Worm (Caenorhabditis elegans) whole organism, L3 larva: ENCODE measurements around the gene clec-148.

ENCODE experiments used
- R02D3.7 ChIP-seq: fragments of 150-350 bp; optimal IDR thresholded peaks from 2 replicates; lab custom pipeline; 2014; ENCODE audit warnings: missing biosample characterization, missing genetic modification characterization
- ZK546.5 ChIP-seq: sonication (generic microtip); optimal IDR thresholded peaks from 2 replicates; lab custom pipeline; 2017; ENCODE audit warnings: missing biosample characterization, missing genetic modification characterization
- aly-2 ChIP-seq: fragments of 150-350 bp; optimal IDR thresholded peaks from 2 replicates; lab custom pipeline; 2014; ENCODE audit warnings: missing biosample characterization, missing genetic modification characterization
- ama-1 ChIP-seq: fragments of 150-350 bp; optimal IDR thresholded peaks from 2 replicates; lab custom pipeline; 2018
- ceh-16 ChIP-seq: sonication (generic microtip); optimal IDR thresholded peaks from 2 replicates; lab custom pipeline; 2017; ENCODE audit warnings: missing biosample characterization, missing genetic modification characterization
- ceh-82 ChIP-seq: fragments of 150-350 bp; optimal IDR thresholded peaks from 2 replicates; lab custom pipeline; 2014; ENCODE audit warnings: missing biosample characterization, missing genetic modification characterization
- daf-12 ChIP-seq: fragments of 150-350 bp; optimal IDR thresholded peaks from 2 replicates; lab custom pipeline; 2014; ENCODE audit warnings: missing biosample characterization, missing genetic modification reagents, missing genetic modification characterization
- egl-27 ChIP-seq: sonication (generic microtip); optimal IDR thresholded peaks from 4 replicates; lab custom pipeline; 2017; ENCODE audit warnings: missing biosample characterization, missing genetic modification reagents, missing genetic modification characterization
- egl-5 ChIP-seq: fragments of 150-350 bp; optimal IDR thresholded peaks from 2 replicates; lab custom pipeline; 2017; ENCODE audit warnings: missing biosample characterization, missing genetic modification reagents, missing genetic modification characterization, inconsistent platforms
- elt-1 ChIP-seq: fragments of 150-350 bp; optimal IDR thresholded peaks from 2 replicates; lab custom pipeline; 2014; ENCODE audit warnings: missing biosample characterization, missing genetic modification characterization
- elt-2 ChIP-seq: sonication (generic microtip); optimal IDR thresholded peaks from 2 replicates; lab custom pipeline; 2016; ENCODE audit warnings: missing genetic modification reagents, mild to moderate bottlenecking, missing genetic modification characterization, missing compliant biosample characterization
- eor-1 ChIP-seq, 2 experiments: fragments of 150-350 bp; optimal IDR thresholded peaks; 2 replicates each; lab custom pipeline; 2014 to 2018; ENCODE audit warnings: missing biosample characterization in 2 of 2, missing genetic modification characterization in 2 of 2
- fkh-2 ChIP-seq: fragments of 150-350 bp; optimal IDR thresholded peaks from 2 replicates; lab custom pipeline; 2014; ENCODE audit warnings: missing biosample characterization, missing genetic modification reagents, missing genetic modification characterization
- fos-1 ChIP-seq: fragments of 150-350 bp; optimal IDR thresholded peaks from 2 replicates; lab custom pipeline; 2014; ENCODE audit warnings: missing biosample characterization, missing genetic modification characterization
- hmg-11 ChIP-seq: sonication (generic microtip); optimal IDR thresholded peaks from 2 replicates; lab custom pipeline; 2016; ENCODE audit warnings: missing genetic modification characterization, missing compliant biosample characterization
- jun-1 ChIP-seq: fragments of 150-350 bp; optimal IDR thresholded peaks from 2 replicates; lab custom pipeline; 2014; ENCODE audit warnings: missing biosample characterization, missing genetic modification reagents, missing genetic modification characterization
- lin-39 ChIP-seq: fragments of 150-350 bp; optimal IDR thresholded peaks from 2 replicates; lab custom pipeline; 2018; ENCODE audit warnings: missing biosample characterization, missing genetic modification reagents, missing genetic modification characterization
- lsy-12 ChIP-seq: sonication (generic microtip); optimal IDR thresholded peaks from 2 replicates; lab custom pipeline; 2016; ENCODE audit warnings: mild to moderate bottlenecking, missing genetic modification characterization, missing compliant biosample characterization
- mdl-1 ChIP-seq: fragments of 150-350 bp; optimal IDR thresholded peaks from 2 replicates; lab custom pipeline; 2014; ENCODE audit warnings: missing biosample characterization, missing genetic modification characterization
- mml-1 ChIP-seq: fragments of 150-350 bp; sonication (generic microtip); optimal IDR thresholded peaks from 3 replicates; lab custom pipeline; 2014; ENCODE audit warnings: missing biosample characterization, missing genetic modification characterization
- nfya-1 ChIP-seq: sonication (generic microtip); optimal IDR thresholded peaks from 2 replicates; lab custom pipeline; 2017; ENCODE audit warnings: missing genetic modification characterization, mild to moderate bottlenecking, missing compliant biosample characterization, antibody characterized with exemption, moderate library complexity; ENCODE audit not compliant: insufficient read depth
- nhr-11 ChIP-seq: fragments of 150-350 bp; optimal IDR thresholded peaks from 2 replicates; lab custom pipeline; 2014; ENCODE audit warnings: missing biosample characterization, missing genetic modification characterization
- nhr-12 ChIP-seq: fragments of 150-350 bp; optimal IDR thresholded peaks from 2 replicates; lab custom pipeline; 2014; ENCODE audit warnings: missing biosample characterization, missing genetic modification characterization
- nhr-23 ChIP-seq: fragments of 150-350 bp; optimal IDR thresholded peaks from 2 replicates; lab custom pipeline; 2014; ENCODE audit warnings: missing biosample characterization, missing genetic modification reagents, missing genetic modification characterization
- nhr-237 ChIP-seq: fragments of 150-350 bp; optimal IDR thresholded peaks from 2 replicates; lab custom pipeline; 2014; ENCODE audit warnings: missing biosample characterization, missing genetic modification characterization
- nhr-28 ChIP-seq: fragments of 150-350 bp; optimal IDR thresholded peaks from 2 replicates; lab custom pipeline; 2014; ENCODE audit warnings: missing biosample characterization, missing genetic modification characterization
- nhr-43 ChIP-seq: sonication (generic microtip); optimal IDR thresholded peaks from 2 replicates; lab custom pipeline; 2016; ENCODE audit warnings: mild to moderate bottlenecking, missing genetic modification characterization, missing compliant biosample characterization; ENCODE audit not compliant: poor library complexity, severe bottlenecking
- nhr-76 ChIP-seq: fragments of 150-350 bp; sonication (generic microtip); optimal IDR thresholded peaks from 5 replicates; lab custom pipeline; 2014; ENCODE audit warnings: missing biosample characterization, missing genetic modification characterization
- sea-2 ChIP-seq: fragments of 150-350 bp; sonication (generic microtip); optimal IDR thresholded peaks from 4 replicates; lab custom pipeline; 2014; ENCODE audit warnings: missing biosample characterization, missing genetic modification reagents, missing genetic modification characterization
- skn-1 ChIP-seq: fragments of 150-350 bp; optimal IDR thresholded peaks from 2 replicates; lab custom pipeline; 2014; ENCODE audit warnings: missing biosample characterization, missing genetic modification characterization
- snpc-4 ChIP-seq: fragments of 150-350 bp; optimal IDR thresholded peaks from 2 replicates; lab custom pipeline; 2014; ENCODE audit warnings: missing biosample characterization, missing genetic modification characterization
- tbx-2 ChIP-seq: sonication (generic microtip); optimal IDR thresholded peaks from 2 replicates; lab custom pipeline; 2016; ENCODE audit warnings: mild to moderate bottlenecking, missing genetic modification characterization, missing compliant biosample characterization
- unc-39 ChIP-seq: sonication (generic microtip); optimal IDR thresholded peaks from 4 replicates; lab custom pipeline; 2017; ENCODE audit warnings: missing biosample characterization, missing genetic modification characterization
- unc-62 ChIP-seq: fragments of 150-350 bp; sonication (generic microtip); optimal IDR thresholded peaks from 4 replicates; lab custom pipeline; 2014; ENCODE audit warnings: missing biosample characterization, missing genetic modification reagents, missing genetic modification characterization
- zag-1 ChIP-seq: fragments of 150-350 bp; optimal IDR thresholded peaks from 2 replicates; lab custom pipeline; 2014; ENCODE audit warnings: missing biosample characterization, missing genetic modification characterization
- ztf-11 ChIP-seq: fragments of 150-350 bp; optimal IDR thresholded peaks from 2 replicates; lab custom pipeline; 2014; ENCODE audit warnings: missing biosample characterization, missing genetic modification characterization
- ztf-4 ChIP-seq: fragments of 150-350 bp; optimal IDR thresholded peaks from 2 replicates; lab custom pipeline; 2014; ENCODE audit warnings: missing biosample characterization, missing genetic modification characterization

clec-148 gene

DNA sequence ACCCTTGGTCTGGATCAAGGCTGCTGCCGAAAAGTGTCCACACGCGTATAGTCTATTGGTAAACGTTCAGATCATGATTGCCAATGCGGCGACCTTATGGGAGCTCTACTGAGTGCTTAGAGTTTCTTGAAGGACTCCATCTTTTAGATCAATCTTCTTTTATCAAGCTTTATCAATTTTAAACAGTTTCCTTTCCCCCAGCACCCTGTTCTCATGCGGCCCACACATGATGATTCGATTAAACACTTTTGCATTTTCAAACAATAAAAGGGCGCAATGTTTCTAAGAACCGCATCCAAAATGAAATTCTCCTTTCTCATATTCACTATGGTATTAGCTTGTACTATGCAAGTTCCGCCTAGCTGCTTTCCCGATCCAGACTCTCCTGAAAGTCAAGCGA lies 10.2 kb downstream of the clec-148 start, which contains the start of gene F40G9.7:
Gene F40G9.7 (plus strand): TSS at position 301 of the 400 bp plus-strand sequence.
- TF ChIP-seq nhr-28 (tag; lab: Kevin White, UChicago) (no peak), skn-1 (tag; lab: Kevin White, UChicago) (no peak), nhr-237 (tag; lab: Kevin White, UChicago) (no peak), ztf-4 (tag; lab: Kevin White, UChicago) (no peak), aly-2 (tag; lab: Kevin White, UChicago) (no peak), lsy-12 (tag; lab: Kevin White, UChicago) (no peak), elt-1 (tag; lab: Kevin White, UChicago) (no peak), ZK546.5 (tag; lab: Kevin White, UChicago) (no peak), elt-2 (tag; lab: Kevin White, UChicago) (no peak), hmg-11 (tag; lab: Kevin White, UChicago) (no peak), fos-1 (tag; lab: Kevin White, UChicago) (no peak), nhr-43 (tag; lab: Kevin White, UChicago) (no peak), nhr-23 (no peak), mdl-1 (tag; lab: Kevin White, UChicago) (no peak), ztf-11 (tag; lab: Kevin White, UChicago) (no peak), nhr-11 (tag; lab: Kevin White, UChicago) (no peak), unc-39 (tag; lab: Kevin White, UChicago) (no peak), mml-1 (tag; lab: Kevin White, UChicago) (no peak), jun-1 (tag; lab: Kevin White, UChicago) (no peak), tbx-2 (tag; lab: Kevin White, UChicago) (no peak)

- TF ChIP-seq ceh-82 (tag; lab: Kevin White, UChicago) (no peak), R02D3.7 (tag; lab: Kevin White, UChicago) (no peak), eor-1 (tag; optimal IDR thresholded peaks at IDR 0.05; lab: Kevin White, UChicago) (no peak), egl-27 (tag; lab: Kevin White, UChicago) (no peak), ama-1 (lab: Kevin White, UChicago) (no peak), sea-2 (GFP tag; lab: Kevin White, UChicago) (no peak), nhr-76 (tag; lab: Kevin White, UChicago) (no peak), jun-1 (tag; lab: Kevin White, UChicago) (no peak), lsy-12 (tag; lab: Kevin White, UChicago) (no peak)
Measured at ce11 chrIII:164775-165174, 10.9 kb downstream of the clec-148 start, which contains the start of gene F40G9.8. TSS of gene F40G9.8 (minus strand) at chrIII:164875.

DNA sequence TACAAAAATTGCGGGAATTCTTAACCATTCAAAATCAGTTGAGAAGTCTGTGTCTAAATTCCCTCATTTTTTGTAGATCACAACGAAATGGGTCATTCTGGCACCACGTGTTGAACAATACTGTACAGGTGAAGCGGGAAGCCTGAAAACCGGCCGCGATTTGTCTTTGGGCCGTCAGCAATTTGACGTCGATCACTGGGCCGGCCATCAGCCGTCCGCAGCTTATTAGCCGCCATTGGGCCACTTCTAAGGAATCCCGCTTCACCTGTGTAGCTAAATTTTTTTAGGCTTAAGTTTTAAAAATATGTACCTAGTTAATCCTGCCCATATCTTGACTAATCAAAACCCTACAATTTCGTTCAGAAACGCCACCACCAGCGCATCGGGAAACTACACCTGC lies 16.0 kb downstream of the clec-148 start:
- no peak for TF ChIP-seq lsy-12 (tag; lab: Kevin White, UChicago)
- TF ChIP-seq fkh-2 (tag; lab: Kevin White, UChicago): no peak
- TF ChIP-seq aly-2 (tag; lab: Kevin White, UChicago): no peak
- no peak for TF ChIP-seq fos-1 (tag; lab: Kevin White, UChicago)
- no peak for TF ChIP-seq unc-39 (tag; lab: Kevin White, UChicago)
- TF ChIP-seq egl-5 (tag; lab: Kevin White, UChicago): no peak
- no peak for TF ChIP-seq unc-62 (GFP tag; lab: Kevin White, UChicago)
- no peak for TF ChIP-seq lin-39 (tag; lab: Kevin White, UChicago)
- TF ChIP-seq sea-2 (GFP tag; lab: Kevin White, UChicago): no peak
- no peak for TF ChIP-seq R02D3.7 (tag; lab: Kevin White, UChicago)
- no peak for TF ChIP-seq nhr-43 (tag; lab: Kevin White, UChicago)
- no peak for TF ChIP-seq ceh-16 (tag; lab: Kevin White, UChicago)
- TF ChIP-seq ztf-11 (tag; lab: Kevin White, UChicago): no peak
- no peak for TF ChIP-seq zag-1
- no peak for TF ChIP-seq nfya-1
- no peak for TF ChIP-seq nhr-237 (tag; lab: Kevin White, UChicago)

DNA sequence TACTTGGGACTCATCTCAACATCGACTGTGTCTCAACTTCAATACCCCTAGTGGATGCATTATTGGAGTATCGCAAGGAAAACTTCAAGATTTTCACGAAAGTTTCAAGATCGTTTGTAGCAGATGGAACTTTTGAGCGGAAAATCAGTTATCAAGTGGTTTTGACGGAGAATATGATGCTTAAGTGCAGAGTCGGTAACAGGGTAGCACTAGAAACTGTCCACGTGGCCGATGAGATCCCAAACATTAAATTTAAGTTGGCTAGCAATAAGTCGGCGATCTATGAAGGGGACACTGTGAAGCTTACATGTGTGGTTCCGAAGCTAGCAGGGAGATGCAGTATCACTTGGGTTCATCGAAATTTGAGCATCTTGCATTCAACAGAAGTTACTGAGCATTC lies 16.5 kb downstream of the clec-148 start:
- TF ChIP-seq tbx-2 (tag; lab: Kevin White, UChicago) (no peak), nfya-1 (no peak), unc-39 (tag; lab: Kevin White, UChicago) (no peak), daf-12 (tag; lab: Kevin White, UChicago) (no peak), nhr-11 (tag; lab: Kevin White, UChicago) (no peak), fos-1 (tag; lab: Kevin White, UChicago) (no peak), sea-2 (GFP tag; lab: Kevin White, UChicago) (no peak), R02D3.7 (tag; lab: Kevin White, UChicago) (no peak), jun-1 (tag; lab: Kevin White, UChicago) (no peak), nhr-76 (tag; lab: Kevin White, UChicago) (no peak), nhr-12 (no peak), nhr-43 (tag; lab: Kevin White, UChicago) (no peak), nhr-23 (no peak), zag-1 (no peak), snpc-4 (tag; lab: Kevin White, UChicago) (no peak)
